Worm (Caenorhabditis elegans): ENCODE results near the gene nhr-66.

ce11 chrIV:8243599-8243998, 7.2 kb upstream of the nhr-66 start, which contains the start of gene T09A12.8:
- TF ChIP-seq ama-1 (optimal IDR thresholded peaks at IDR 0.05) (no peak), nhr-21 (tag; optimal IDR thresholded peaks at IDR 0.05) (no peak), nhr-11 (tag; optimal IDR thresholded peaks at IDR 0.05) (no peak), unc-62 (GFP tag; optimal IDR thresholded peaks at IDR 0.05) (no peak), aly-2 (tag; optimal IDR thresholded peaks at IDR 0.05) (no peak), skn-1 (tag; optimal IDR thresholded peaks at IDR 0.05) (no peak), snpc-4 (tag; optimal IDR thresholded peaks at IDR 0.05) (no peak), ztf-11 (tag; optimal IDR thresholded peaks at IDR 0.05) (no peak), nhr-10 (tag; optimal IDR thresholded peaks at IDR 0.05) (no peak), mbf-1 (tag; optimal IDR thresholded peaks at IDR 0.05) (no peak)
